Fruit fly (Drosophila melanogaster) whole organism, pupa: Measurements from ENCODE around the gene Acn.

Source experiments
- CG14655 ChIP-seq: fragments of 200-800 bp; sonication (Bioruptor generic); optimal IDR thresholded peaks from 3 replicates; lab custom pipeline; 2017; ENCODE audit warnings: mild to moderate bottlenecking, missing biosample characterization, missing genetic modification reagents, missing genetic modification characterization
- CG32121 ChIP-seq: fragments of 200-800 bp; sonication (Bioruptor generic); IDR thresholded peaks from 2 replicates; pipeline ENCODE4 v1.3.6; 2022; ENCODE audit warnings: missing biosample characterization, missing genetic modification characterization
- CG34367 ChIP-seq: fragments of 200-800 bp; sonication (Bioruptor generic); optimal IDR thresholded peaks from 2 replicates; lab custom pipeline; 2018; ENCODE audit warnings: missing biosample characterization, mild to moderate bottlenecking, missing genetic modification characterization
- CG4496 ChIP-seq: fragments of 200-800 bp; sonication (Bioruptor generic); IDR thresholded peaks from 3 replicates; pipeline ENCODE4 v1.3.6; 2022; ENCODE audit warnings: missing biosample characterization, missing genetic modification characterization
- CG8301 ChIP-seq: fragments of 200-800 bp; sonication (Bioruptor generic); optimal IDR thresholded peaks from 2 replicates; lab custom pipeline; 2018; ENCODE audit warnings: missing biosample characterization, mild to moderate bottlenecking, missing genetic modification characterization
- D1 ChIP-seq: fragments of 200-800 bp; sonication (Bioruptor generic); optimal IDR thresholded peaks from 2 replicates; lab custom pipeline; 2018; ENCODE audit warnings: missing biosample characterization, mild to moderate bottlenecking, missing genetic modification characterization, moderate library complexity
- EcR ChIP-seq: fragments of 200-800 bp; sonication (Bioruptor generic); optimal IDR thresholded peaks from 3 replicates; lab custom pipeline; 2019; ENCODE audit warnings: missing biosample characterization, missing genetic modification characterization, mild to moderate bottlenecking, moderate library complexity, missing genetic modification reagents
- Pif1A ChIP-seq: fragments of 200-800 bp; sonication (Bioruptor generic); optimal IDR thresholded peaks from 3 replicates; lab custom pipeline; 2016; ENCODE audit warnings: missing biosample characterization, missing genetic modification characterization
- Snoo ChIP-seq: fragments of 200-800 bp; sonication (Bioruptor generic); optimal IDR thresholded peaks from 3 replicates; lab custom pipeline; 2017; ENCODE audit warnings: missing biosample characterization, mild to moderate bottlenecking, missing genetic modification characterization, inconsistent platforms
- fd96Ca ChIP-seq: fragments of 200-800 bp; sonication (Bioruptor generic); IDR thresholded peaks from 3 replicates; pipeline ENCODE4 v1.3.6; 2022; ENCODE audit warnings: missing biosample characterization, missing genetic modification characterization
- gl ChIP-seq: fragments of 200-800 bp; sonication (Bioruptor generic); optimal IDR thresholded peaks from 2 replicates; lab custom pipeline; 2018; ENCODE audit warnings: missing biosample characterization, mild to moderate bottlenecking, missing genetic modification characterization

- TF ChIP-seq EcR (no peak), CG32121 (GFP tag; lab: Robert Waterston, UW) (no peak), CG8301 (tag; lab: Kevin White, UChicago) (no peak), Pif1A (no peak), D1 (tag; lab: Kevin White, UChicago) (no peak), fd96Ca (GFP tag; lab: Robert Waterston, UW) (no peak), Snoo (tag; lab: Kevin White, UChicago) (no peak), gl (no peak), CG4496 (GFP tag; lab: Robert Waterston, UW) (no peak), CG14655 (no peak), CG34367 (tag; lab: Kevin White, UChicago) (no peak)
These were observed 3.6 kb upstream of the Acn start, which contains the start of gene Catsup for dm6 chr2L:19041590-19041989.
